Worm (Caenorhabditis elegans): ENCODE data around the gene rsf-1.

Gene rsf-1

ce11 chrII:11335670-11336069 is 29.5 kb downstream of the rsf-1 start (continued):
- TF ChIP-seq C34B4.2 (tag; optimal IDR thresholded peaks at IDR 0.05): no peak
- TF ChIP-seq snpc-4 (tag; optimal IDR thresholded peaks at IDR 0.05): no peak
- no peak for TF ChIP-seq pag-3 (tag; optimal IDR thresholded peaks at IDR 0.05; ENCODE audit: borderline replicate concordance, insufficient read depth)
- no peak for TF ChIP-seq isw-1 (GFP tag; IDR thresholded peaks at IDR 0.05)
- no peak for TF ChIP-seq ets-5 (GFP tag; IDR thresholded peaks at IDR 0.05)
- TF ChIP-seq blmp-1 (tag; optimal IDR thresholded peaks at IDR 0.05): no peak
- TF ChIP-seq egl-27 (tag; optimal IDR thresholded peaks at IDR 0.05): no peak
- peak; percentile 39 for TF ChIP-seq fkh-10 (GFP tag; optimal IDR thresholded peaks at IDR 0.05)
- no peak for TF ChIP-seq fos-1 (tag; optimal IDR thresholded peaks at IDR 0.05)
- no peak for TF ChIP-seq ztf-4 (tag; optimal IDR thresholded peaks at IDR 0.05)
- no peak for TF ChIP-seq mdl-1 (tag; optimal IDR thresholded peaks at IDR 0.05)
- no peak for TF ChIP-seq pax-3 (tag; optimal IDR thresholded peaks at IDR 0.05)
- no peak for TF ChIP-seq elt-2 (tag; optimal IDR thresholded peaks at IDR 0.05)
- no peak for TF ChIP-seq nhr-71 (tag; optimal IDR thresholded peaks at IDR 0.05)

DNA sequence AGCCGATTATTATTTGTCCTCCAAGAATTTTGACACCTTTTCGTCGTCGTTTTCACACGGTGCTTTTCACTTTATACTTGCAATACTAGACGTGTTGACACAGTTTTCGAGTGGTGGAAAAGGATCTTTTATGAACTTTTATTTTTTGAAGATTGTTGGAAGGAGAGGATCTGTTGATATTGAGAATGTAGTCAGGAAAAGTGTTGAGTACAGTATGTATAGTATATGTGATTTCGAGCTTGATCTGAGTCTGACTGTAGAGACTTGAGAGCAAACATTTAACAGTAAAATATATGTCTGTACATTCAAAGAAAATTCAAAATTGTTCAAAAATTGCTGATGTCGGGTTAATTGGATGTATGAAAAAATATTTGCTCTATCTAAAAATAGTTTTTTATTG is 30.0 kb downstream of the rsf-1 start:
- TF ChIP-seq ces-1 (GFP tag; optimal IDR thresholded peaks at IDR 0.05): no peak
- no peak for TF ChIP-seq lsy-2 (tag; optimal IDR thresholded peaks at IDR 0.05)
- no peak for TF ChIP-seq tbx-2 (tag; optimal IDR thresholded peaks at IDR 0.05)
- TF ChIP-seq unc-86 (tag; optimal IDR thresholded peaks at IDR 0.05): no peak
- no peak for TF ChIP-seq dsc-1 (tag; optimal IDR thresholded peaks at IDR 0.05)
- TF ChIP-seq fos-1 (tag; optimal IDR thresholded peaks at IDR 0.05): no peak

DNA sequence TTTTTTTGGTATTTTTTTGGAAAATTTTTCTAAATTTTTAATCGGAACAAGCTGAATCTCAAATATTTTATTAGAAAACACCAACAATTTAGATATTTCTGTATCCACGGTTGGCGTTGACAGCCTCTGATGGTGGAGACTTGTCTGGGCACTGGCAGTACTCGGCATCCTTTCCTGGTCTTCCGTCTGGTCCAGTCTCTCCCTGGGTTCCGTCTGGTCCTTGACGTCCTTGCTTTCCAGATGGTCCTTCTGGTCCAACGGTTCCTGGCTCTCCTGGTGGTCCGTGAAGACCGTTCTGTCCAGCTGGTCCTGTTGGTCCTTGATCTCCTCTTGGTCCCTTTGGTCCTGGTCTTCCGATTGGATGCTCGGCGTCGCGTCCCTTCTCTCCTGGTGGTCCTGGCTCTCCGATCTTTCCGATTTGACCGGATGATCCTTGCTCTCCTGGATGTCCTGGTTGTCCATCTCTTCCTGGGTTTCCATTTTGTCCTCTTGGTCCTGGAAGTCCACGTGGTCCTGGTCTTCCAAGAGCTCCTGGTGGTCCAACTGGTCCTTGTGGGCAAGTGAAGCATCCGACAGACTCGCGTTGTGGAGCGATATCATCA is 30.5 kb downstream of the rsf-1 start:
- TF ChIP-seq mab-9 (GFP tag; IDR thresholded peaks at IDR 0.05) (no peak), efl-1 (optimal IDR thresholded peaks at IDR 0.05) (no peak), efl-1 (GFP tag; optimal IDR thresholded peaks at IDR 0.05 in 1 of 2) (no peak), unc-98 (GFP tag; IDR thresholded peaks at IDR 0.05) (no peak), ztf-11 (tag; optimal IDR thresholded peaks at IDR 0.05) (no peak), tlp-1 (tag; optimal IDR thresholded peaks at IDR 0.05) (no peak), fkh-10 (GFP tag; optimal IDR thresholded peaks at IDR 0.05) (no peak), hlh-4 (tag; optimal IDR thresholded peaks at IDR 0.05) (no peak), Y116A8C.19 (tag; optimal IDR thresholded peaks at IDR 0.05; ENCODE audit: borderline replicate concordance) (no peak), ets-5 (GFP tag; IDR thresholded peaks at IDR 0.05) (no peak), unc-62 (GFP tag; optimal IDR thresholded peaks at IDR 0.05) (no peak), nhr-76 (tag; optimal IDR thresholded peaks at IDR 0.05) (no peak), nhr-28 (tag; optimal IDR thresholded peaks at IDR 0.05) (no peak), ceh-82 (tag; optimal IDR thresholded peaks at IDR 0.05) (no peak), lsy-2 (tag; optimal IDR thresholded peaks at IDR 0.05) (no peak), elt-2 (tag; optimal IDR thresholded peaks at IDR 0.05) (no peak), lin-13 (GFP tag; optimal IDR thresholded peaks at IDR 0.05) (no peak)

ce11 chrII:11337497-11338040 is 31.4 kb downstream of the rsf-1 start, which contains the start of gene sqt-1:
TSS of gene sqt-1 (minus strand) at chrII:11337837.
- TF ChIP-seq blmp-1 (tag; optimal IDR thresholded peaks at IDR 0.05) (peak; percentile 48), jun-1 (tag; optimal IDR thresholded peaks at IDR 0.05) (no peak)

- no peak for TF ChIP-seq nhr-237 (tag; optimal IDR thresholded peaks at IDR 0.05)
- TF ChIP-seq fkh-4 (tag; optimal IDR thresholded peaks at IDR 0.05; ENCODE audit: borderline replicate concordance): no peak
- no peak for TF ChIP-seq zag-1 (tag; optimal IDR thresholded peaks at IDR 0.05)
- TF ChIP-seq unc-98 (GFP tag; IDR thresholded peaks at IDR 0.05): no peak
Measured at ce11 chrII:11339507-11339906, 33.3 kb downstream of the rsf-1 start, which contains the start of gene rmd-3. TSS of gene rmd-3 (minus strand) at chrII:11339607.
